Worm (Caenorhabditis elegans): ENCODE results near the gene irld-19.

irld-19 gene

ce11 chrIII:12764241-12764640, at the start of gene irld-19, which contains the start of gene irld-61:
Gene irld-19 (minus strand): TSS chrIII:12764341.
Gene irld-61 (plus strand): TSS chrIII:12764553.
- TF ChIP-seq fos-1 (tag; optimal IDR thresholded peaks at IDR 0.05): no peak
- TF ChIP-seq nhr-67 (tag; optimal IDR thresholded peaks at IDR 0.05): no peak
- no peak for TF ChIP-seq R02D3.7 (tag; optimal IDR thresholded peaks at IDR 0.05)
- TF ChIP-seq ceh-16 (tag; optimal IDR thresholded peaks at IDR 0.05): no peak
- no peak for TF ChIP-seq ZK546.5 (tag; optimal IDR thresholded peaks at IDR 0.05)
- TF ChIP-seq elt-1 (tag; optimal IDR thresholded peaks at IDR 0.05): no peak

- TF ChIP-seq egl-5 (tag; optimal IDR thresholded peaks at IDR 0.05): no peak
- no peak for TF ChIP-seq fos-1 (tag; optimal IDR thresholded peaks at IDR 0.05)
- TF ChIP-seq ZK546.5 (tag; optimal IDR thresholded peaks at IDR 0.05): no peak
- TF ChIP-seq elt-2 (tag; optimal IDR thresholded peaks at IDR 0.05): no peak
- TF ChIP-seq lin-15B (tag; optimal IDR thresholded peaks at IDR 0.05): no peak
- TF ChIP-seq nfya-1 (tag; optimal IDR thresholded peaks at IDR 0.05; ENCODE audit: insufficient read depth): no peak
These were observed 49.1 kb upstream of the irld-19 start, which contains the start of gene BE10.4 for ce11 chrIII:12813193-12813592. Gene BE10.4 (plus strand): TSS chrIII:12813493.

- TF ChIP-seq ceh-16 (tag; optimal IDR thresholded peaks at IDR 0.05) (no peak), lin-39 (tag; optimal IDR thresholded peaks at IDR 0.05) (no peak), nhr-23 (tag; optimal IDR thresholded peaks at IDR 0.05) (no peak), nhr-12 (tag; optimal IDR thresholded peaks at IDR 0.05) (no peak), elt-1 (tag; optimal IDR thresholded peaks at IDR 0.05) (no peak), skn-1 (tag; optimal IDR thresholded peaks at IDR 0.05) (no peak), ztf-4 (tag; optimal IDR thresholded peaks at IDR 0.05) (no peak)
These were observed 43.6 kb upstream of the irld-19 start, which contains the start of gene BE10.3 for ce11 chrIII:12807726-12808125. Gene BE10.3 (plus strand): TSS chrIII:12808026.

ce11 chrIII:12806712-12807111, 42.6 kb upstream of the irld-19 start, which contains the start of gene BE10.5:
Gene BE10.5 (minus strand): TSS chrIII:12806812.
- TF ChIP-seq lsy-12 (tag; optimal IDR thresholded peaks at IDR 0.05): no peak
- TF ChIP-seq mml-1 (tag; optimal IDR thresholded peaks at IDR 0.05): no peak

ce11 chrIII:12800529-12800928, 36.4 kb upstream of the irld-19 start:
- TF ChIP-seq mml-1 (tag; optimal IDR thresholded peaks at IDR 0.05) (no peak), hmg-11 (tag; optimal IDR thresholded peaks at IDR 0.05) (no peak), unc-39 (tag; optimal IDR thresholded peaks at IDR 0.05) (no peak), fkh-10 (GFP tag; optimal IDR thresholded peaks at IDR 0.05) (no peak), unc-62 (GFP tag; optimal IDR thresholded peaks at IDR 0.05) (no peak), zag-1 (tag; optimal IDR thresholded peaks at IDR 0.05) (no peak), elt-3 (tag; optimal IDR thresholded peaks at IDR 0.05) (no peak), elt-1 (tag; optimal IDR thresholded peaks at IDR 0.05) (peak; percentile 14), nhr-77 (tag; optimal IDR thresholded peaks at IDR 0.05) (no peak), eor-1 (tag; optimal IDR thresholded peaks at IDR 0.05) (no peak), ama-1 (optimal IDR thresholded peaks at IDR 0.05) (no peak), nhr-43 (tag; optimal IDR thresholded peaks at IDR 0.05; ENCODE audit: poor library complexity, severe bottlenecking) (peak; percentile 16), aly-2 (tag; optimal IDR thresholded peaks at IDR 0.05) (no peak), ceh-82 (tag; optimal IDR thresholded peaks at IDR 0.05) (no peak), lin-39 (tag; optimal IDR thresholded peaks at IDR 0.05) (no peak), ceh-16 (tag; optimal IDR thresholded peaks at IDR 0.05) (no peak), nhr-237 (tag; optimal IDR thresholded peaks at IDR 0.05) (no peak), nhr-25 (tag; optimal IDR thresholded peaks at IDR 0.05) (peak; percentile 75), fkh-2 (tag; optimal IDR thresholded peaks at IDR 0.05) (no peak), nhr-76 (tag; optimal IDR thresholded peaks at IDR 0.05) (no peak), mdl-1 (tag; optimal IDR thresholded peaks at IDR 0.05) (no peak), fos-1 (tag; optimal IDR thresholded peaks at IDR 0.05) (no peak), nfya-1 (tag; optimal IDR thresholded peaks at IDR 0.05; ENCODE audit: insufficient read depth) (no peak), lin-15B (tag; optimal IDR thresholded peaks at IDR 0.05) (peak; percentile 21), nhr-11 (tag; optimal IDR thresholded peaks at IDR 0.05) (no peak), sea-2 (GFP tag; optimal IDR thresholded peaks at IDR 0.05) (no peak), tbx-2 (tag; optimal IDR thresholded peaks at IDR 0.05) (no peak), ztf-4 (tag; optimal IDR thresholded peaks at IDR 0.05) (no peak), nhr-12 (tag; optimal IDR thresholded peaks at IDR 0.05) (no peak), ZK546.5 (tag; optimal IDR thresholded peaks at IDR 0.05) (no peak), jun-1 (tag; optimal IDR thresholded peaks at IDR 0.05) (no peak), daf-12 (tag; optimal IDR thresholded peaks at IDR 0.05) (no peak), pqm-1 (tag; optimal IDR thresholded peaks at IDR 0.05) (no peak), ceh-28 (tag; optimal IDR thresholded peaks at IDR 0.05) (no peak), nhr-23 (tag; optimal IDR thresholded peaks at IDR 0.05) (peak; percentile 28), skn-1 (tag; optimal IDR thresholded peaks at IDR 0.05) (no peak), egl-5 (tag; optimal IDR thresholded peaks at IDR 0.05) (no peak), pha-4 (tag; optimal IDR thresholded peaks at IDR 0.05) (no peak), nhr-28 (tag; optimal IDR thresholded peaks at IDR 0.05) (no peak), ztf-11 (tag; optimal IDR thresholded peaks at IDR 0.05) (no peak), lsy-12 (tag; optimal IDR thresholded peaks at IDR 0.05) (no peak)

All from whole organism, L3 larva.